Fruit fly (Drosophila melanogaster) whole organism, embryonic: ENCODE results near the gene RNF220.

ENCODE experiments used
- Abd-B ChIP-seq: fragments of 200-800 bp; sonication (Bioruptor generic); optimal IDR thresholded peaks from 2 replicates; lab custom pipeline; 2018; ENCODE audit warnings: missing biosample characterization, mild to moderate bottlenecking, missing genetic modification characterization, moderate library complexity
- Aef1 ChIP-seq: fragments of 200-800 bp; sonication (Bioruptor generic); IDR thresholded peaks from 3 replicates; pipeline ENCODE4 v1.3.6; 2022; ENCODE audit warnings: missing biosample characterization, missing genetic modification characterization
- B-H1 ChIP-seq: fragments of 200-800 bp; sonication (Bioruptor generic); IDR thresholded peaks from 3 replicates; pipeline ENCODE4 v1.3.6; 2022; ENCODE audit warnings: missing biosample characterization, missing genetic modification characterization
- C15 ChIP-seq: fragments of 200-800 bp; sonication (Bioruptor generic); IDR thresholded peaks from 3 replicates; pipeline ENCODE4 v1.3.6; 2022; ENCODE audit warnings: missing biosample characterization, missing genetic modification characterization
- CG11456 ChIP-seq: fragments of 200-800 bp; sonication (Bioruptor generic); IDR thresholded peaks from 3 replicates; pipeline ENCODE4 v1.3.6; 2022; ENCODE audit warnings: missing biosample characterization, missing genetic modification characterization
- CG11695 ChIP-seq: fragments of 200-800 bp; sonication (Bioruptor generic); IDR thresholded peaks from 3 replicates; pipeline ENCODE4 v1.3.6; 2022; ENCODE audit warnings: missing biosample characterization, missing genetic modification characterization
- CG1529 ChIP-seq: fragments of 200-800 bp; sonication (Bioruptor generic); optimal IDR thresholded peaks from 3 replicates; lab custom pipeline; 2018; ENCODE audit warnings: missing biosample characterization, missing genetic modification characterization
- CG15514 ChIP-seq: fragments of 200-800 bp; sonication (Bioruptor generic); optimal IDR thresholded peaks from 3 replicates; lab custom pipeline; 2017; ENCODE audit warnings: missing biosample characterization, missing genetic modification characterization, mild to moderate bottlenecking, moderate library complexity, missing genetic modification reagents
- CG15696 ChIP-seq: fragments of 200-800 bp; sonication (Bioruptor generic); optimal IDR thresholded peaks from 2 replicates; lab custom pipeline; 2019; ENCODE audit warnings: missing biosample characterization, mild to moderate bottlenecking, missing genetic modification characterization, moderate library complexity
- CG1647 ChIP-seq: fragments of 200-800 bp; sonication (Bioruptor generic); optimal IDR thresholded peaks from 3 replicates; lab custom pipeline; 2016; ENCODE audit warnings: missing biosample characterization, missing genetic modification characterization
- CG17328 ChIP-seq: fragments of 200-800 bp; sonication (Bioruptor generic); IDR thresholded peaks from 2 replicates; pipeline ENCODE4 v1.3.6; 2022; ENCODE audit warnings: missing biosample characterization, missing genetic modification characterization
- CG17912 ChIP-seq: fragments of 200-800 bp; sonication (Bioruptor generic); optimal IDR thresholded peaks from 2 replicates; lab custom pipeline; 2018; ENCODE audit warnings: missing biosample characterization, mild to moderate bottlenecking, missing genetic modification characterization
- CG1832 ChIP-seq: fragments of 200-800 bp; sonication (Bioruptor generic); optimal IDR thresholded peaks from 2 replicates; lab custom pipeline; 2017; ENCODE audit warnings: missing biosample characterization, mild to moderate bottlenecking, missing genetic modification characterization, inconsistent platforms
- CG2129 ChIP-seq: fragments of 200-800 bp; sonication (Bioruptor generic); IDR thresholded peaks from 2 replicates; pipeline ENCODE4 v1.3.6; 2022; ENCODE audit warnings: missing biosample characterization, missing genetic modification characterization; ENCODE audit not compliant: partially characterized antibody
- CG4328 ChIP-seq: fragments of 200-800 bp; sonication (Bioruptor generic); optimal IDR thresholded peaks from 3 replicates; lab custom pipeline; 2017; ENCODE audit warnings: missing biosample characterization, missing genetic modification reagents, missing genetic modification characterization
- CG4424 ChIP-seq: fragments of 200-800 bp; sonication (Bioruptor generic); optimal IDR thresholded peaks from 3 replicates; lab custom pipeline; 2016; ENCODE audit warnings: missing biosample characterization, missing genetic modification characterization
- CG5245 ChIP-seq: fragments of 200-800 bp; sonication (Bioruptor generic); optimal IDR thresholded peaks from 3 replicates; lab custom pipeline; 2016; ENCODE audit warnings: missing biosample characterization, missing genetic modification characterization
- CG8281 ChIP-seq: fragments of 200-800 bp; sonication (Bioruptor generic); optimal IDR thresholded peaks from 2 replicates; lab custom pipeline; 2018; ENCODE audit warnings: missing biosample characterization, mild to moderate bottlenecking, missing genetic modification characterization, moderate library complexity
- CG9727 ChIP-seq: fragments of 200-800 bp; sonication (Bioruptor generic); optimal IDR thresholded peaks from 3 replicates; lab custom pipeline; 2017; ENCODE audit warnings: missing biosample characterization, mild to moderate bottlenecking, missing genetic modification characterization
- CG9932 ChIP-seq: fragments of 200-800 bp; sonication (Bioruptor generic); IDR thresholded peaks from 2 replicates; pipeline ENCODE4 v1.3.6; 2022; ENCODE audit warnings: missing biosample characterization, missing genetic modification characterization
- Doc3 ChIP-seq: fragments of 200-800 bp; sonication (Bioruptor generic); IDR thresholded peaks from 3 replicates; pipeline ENCODE4 v1.3.6; 2022; ENCODE audit warnings: missing biosample characterization, missing genetic modification characterization; ENCODE audit not compliant: partially characterized antibody
- Drgx ChIP-seq: fragments of 200-800 bp; sonication (Bioruptor generic); IDR thresholded peaks from 2 replicates; pipeline ENCODE4 v1.3.6; 2022; ENCODE audit warnings: missing biosample characterization, missing genetic modification characterization
- E2f2 ChIP-seq: fragments of 200-800 bp; sonication (Bioruptor generic); IDR thresholded peaks from 2 replicates; pipeline ENCODE4 v1.3.6; 2022; ENCODE audit warnings: missing biosample characterization, missing genetic modification characterization
- GATAe ChIP-seq: fragments of 200-800 bp; sonication (Bioruptor generic); conservative IDR thresholded peaks from 2 replicates; pipeline ENCODE4 v1.3.6; 2022; ENCODE audit warnings: missing biosample characterization, missing genetic modification characterization
- Lim3 ChIP-seq: fragments of 200-800 bp; sonication (Bioruptor generic); IDR thresholded peaks from 2 replicates; pipeline ENCODE4 v1.3.6; 2022; ENCODE audit warnings: missing biosample characterization, missing genetic modification characterization
- MBD-R2 ChIP-seq: fragments of 200-800 bp; sonication (Bioruptor generic); IDR thresholded peaks from 2 replicates; pipeline ENCODE4 v1.3.6; 2022; ENCODE audit warnings: missing biosample characterization, missing genetic modification characterization
- NFAT ChIP-seq: fragments of 200-800 bp; sonication (Bioruptor generic); IDR thresholded peaks from 2 replicates; pipeline ENCODE4 v1.3.6; 2022; ENCODE audit warnings: missing biosample characterization, missing genetic modification characterization
- Optix ChIP-seq: fragments of 200-800 bp; sonication (Bioruptor generic); IDR thresholded peaks from 3 replicates; pipeline ENCODE4 v1.3.6; 2022; ENCODE audit warnings: missing biosample characterization, missing genetic modification characterization
- Pdp1 ChIP-seq, 2 experiments: fragments of 200-800 bp; sonication (Bioruptor generic); optimal IDR thresholded peaks; 3 replicates each; lab custom pipeline; 2016; ENCODE audit warnings: missing biosample characterization in 2 of 2, missing genetic modification characterization in 2 of 2, mild to moderate bottlenecking in 1 of 2, moderate library complexity in 1 of 2
- Scr ChIP-seq: fragments of 200-800 bp; sonication (Bioruptor generic); IDR thresholded peaks from 2 replicates; pipeline ENCODE4 v1.3.6; 2022; ENCODE audit warnings: missing biosample characterization, missing genetic modification characterization; ENCODE audit not compliant: partially characterized antibody
- Sry-δ ChIP-seq: fragments of 200-800 bp; sonication (Bioruptor generic); optimal IDR thresholded peaks from 2 replicates; lab custom pipeline; 2016; ENCODE audit warnings: missing biosample characterization, missing genetic modification characterization
- az2 ChIP-seq: fragments of 200-800 bp; sonication (Bioruptor generic); optimal IDR thresholded peaks from 3 replicates; lab custom pipeline; 2016; ENCODE audit warnings: missing biosample characterization, missing genetic modification characterization
- cas ChIP-seq: fragments of 200-800 bp; sonication (Bioruptor generic); IDR thresholded peaks from 2 replicates; pipeline ENCODE4 v1.3.6; 2022; ENCODE audit warnings: missing biosample characterization, missing genetic modification characterization
- crp ChIP-seq, 2 experiments: fragments of 200-800 bp; sonication (Bioruptor generic); optimal IDR thresholded peaks; 2 replicates in 1 of 2; 3 replicates in 1 of 2; lab custom pipeline; 2017; ENCODE audit warnings: missing biosample characterization in 2 of 2, missing genetic modification characterization in 2 of 2, mild to moderate bottlenecking in 1 of 2, moderate library complexity in 1 of 2
- dpn ChIP-seq, 2 experiments: fragments of 200-800 bp; sonication (Bioruptor generic); optimal IDR thresholded peaks; 3 replicates each; lab custom pipeline; 2016; ENCODE audit warnings: missing biosample characterization in 2 of 2, missing genetic modification characterization in 2 of 2
- esg ChIP-seq: fragments of 200-800 bp; sonication (Bioruptor generic); conservative IDR thresholded peaks from 2 replicates; pipeline ENCODE4 v1.3.6; 2022; ENCODE audit warnings: missing biosample characterization, missing genetic modification characterization
- gfzf ChIP-seq: fragments of 200-800 bp; sonication (Bioruptor generic); optimal IDR thresholded peaks from 2 replicates; lab custom pipeline; 2016; ENCODE audit warnings: missing biosample characterization, mild to moderate bottlenecking, missing genetic modification characterization, moderate library complexity
- ham ChIP-seq: fragments of 200-800 bp; sonication (Bioruptor generic); IDR thresholded peaks from 2 replicates; pipeline ENCODE4 v1.3.6; 2022; ENCODE audit warnings: missing biosample characterization, missing genetic modification characterization
- hb ChIP-seq: fragments of 200-800 bp; sonication (Bioruptor generic); IDR thresholded peaks from 3 replicates; pipeline ENCODE4 v1.3.6; 2022; ENCODE audit warnings: missing biosample characterization, missing genetic modification characterization; ENCODE audit not compliant: partially characterized antibody
- kay ChIP-seq: fragments of 200-800 bp; sonication (Bioruptor generic); optimal IDR thresholded peaks from 2 replicates; lab custom pipeline; 2016; ENCODE audit warnings: missing biosample characterization, missing genetic modification characterization
- nerfin-1 ChIP-seq: fragments of 200-800 bp; sonication (Bioruptor generic); optimal IDR thresholded peaks from 3 replicates; lab custom pipeline; 2019; ENCODE audit warnings: missing biosample characterization, mild to moderate bottlenecking, missing genetic modification characterization, moderate library complexity
- nmo ChIP-seq: fragments of 200-800 bp; sonication (Bioruptor generic); optimal IDR thresholded peaks from 2 replicates; lab custom pipeline; 2018; ENCODE audit warnings: missing biosample characterization, mild to moderate bottlenecking, missing genetic modification characterization, moderate library complexity
- org-1 ChIP-seq: fragments of 200-800 bp; sonication (Bioruptor generic); optimal IDR thresholded peaks from 2 replicates; lab custom pipeline; 2017; ENCODE audit warnings: missing biosample characterization, missing genetic modification characterization
- pita ChIP-seq: fragments of 200-800 bp; sonication (Bioruptor generic); optimal IDR thresholded peaks from 2 replicates; lab custom pipeline; 2017; ENCODE audit warnings: missing biosample characterization, mild to moderate bottlenecking, missing genetic modification characterization
- pzg ChIP-seq: fragments of 200-800 bp; sonication (Bioruptor generic); optimal IDR thresholded peaks from 3 replicates; lab custom pipeline; 2018; ENCODE audit warnings: missing biosample characterization, mild to moderate bottlenecking, missing genetic modification characterization, moderate library complexity
- sens ChIP-seq: fragments of 200-800 bp; sonication (Bioruptor generic); peaks from one replicate; lab custom pipeline; 2016; ENCODE audit warnings: missing biosample characterization, missing genetic modification characterization
- stwl ChIP-seq: fragments of 200-800 bp; sonication (Bioruptor generic); optimal IDR thresholded peaks from 3 replicates; lab custom pipeline; 2018; ENCODE audit warnings: missing biosample characterization, mild to moderate bottlenecking, missing genetic modification characterization, moderate library complexity
- unc-4 ChIP-seq: fragments of 200-800 bp; sonication (Bioruptor generic); IDR thresholded peaks from 2 replicates; pipeline ENCODE4 v1.3.6; 2022; ENCODE audit warnings: missing biosample characterization, missing genetic modification characterization; ENCODE audit not compliant: partially characterized antibody
- vnd ChIP-seq: fragments of 200-800 bp; sonication (Bioruptor generic); IDR thresholded peaks from 3 replicates; pipeline ENCODE4 v1.3.6; 2022; ENCODE audit warnings: missing biosample characterization, missing genetic modification characterization; ENCODE audit not compliant: partially characterized antibody
- zfh2 ChIP-seq: fragments of 200-800 bp; sonication (Bioruptor generic); optimal IDR thresholded peaks from 2 replicates; lab custom pipeline; 2016; ENCODE audit warnings: missing biosample characterization, missing genetic modification characterization

Gene RNF220

DNA sequence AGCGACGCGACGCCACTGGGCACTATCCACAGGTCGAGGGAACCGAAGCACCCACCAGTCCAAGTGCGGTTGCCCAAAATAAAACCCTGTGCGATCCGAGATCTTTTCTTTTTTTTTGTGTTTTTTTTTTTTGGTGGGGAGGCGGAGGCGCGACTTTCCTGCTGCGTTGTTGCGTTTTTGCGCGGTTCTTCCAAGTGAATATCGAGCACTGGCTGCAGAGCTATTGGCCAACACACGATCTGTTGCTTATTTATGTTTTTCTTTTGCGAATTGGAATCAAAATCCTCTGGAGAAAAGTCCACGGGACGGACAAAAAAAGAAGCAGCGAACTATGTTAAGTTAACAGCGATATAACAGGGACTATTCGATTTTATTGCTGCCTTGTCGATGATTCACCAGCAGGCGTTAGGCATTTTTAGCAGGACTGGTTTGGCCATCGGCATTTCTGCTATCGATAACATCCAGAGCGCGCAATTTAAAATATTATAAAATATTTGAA, 5.4 kb downstream of the RNF220 start, which contains the start of gene wge (continued):
- TF ChIP-seq Scr (peak; percentile 64), CG4424 (GFP tag; lab: Kevin White, UChicago) (no peak), CG1529 (GFP tag; lab: Kevin White, UChicago) (no peak), CG15696 (tag; lab: Kevin White, UChicago) (no peak), az2 (GFP tag; lab: Kevin White, UChicago) (no peak), dpn (GFP tag; optimal IDR thresholded peaks at IDR 0.05; lab: Kevin White, UChicago) (no peak), Lim3 (GFP tag; lab: Robert Waterston, UW) (no peak), CG17328 (no peak), NFAT (GFP tag; lab: Robert Waterston, UW) (no peak), Abd-B (GFP tag; lab: Kevin White, UChicago) (no peak), CG11695 (GFP tag; lab: Robert Waterston, UW) (no peak), CG17912 (no peak), C15 (GFP tag; lab: Robert Waterston, UW) (no peak), crp (GFP tag; optimal IDR thresholded peaks at IDR 0.05; lab: Kevin White, UChicago) (no peak), zfh2 (no peak), unc-4 (peak; percentile 69), Doc3 (peak; percentile 44; the same call in 2 of the 3 replicates), org-1 (GFP tag; lab: Kevin White, UChicago) (no peak), CG9727 (GFP tag; lab: Kevin White, UChicago) (no peak), kay (GFP tag; lab: Kevin White, UChicago) (peak; percentile 81), MBD-R2 (GFP tag; lab: Robert Waterston, UW) (0 out of 2 replicates have a peak, but pooled peaks have one; percentile 5), CG4328 (GFP tag; lab: Kevin White, UChicago) (no peak), CG15514 (GFP tag; lab: Kevin White, UChicago) (peak; percentile 38), CG1832 (GFP tag; lab: Kevin White, UChicago) (no peak), CG1647 (GFP tag; lab: Kevin White, UChicago) (no peak), gfzf (GFP tag; lab: Kevin White, UChicago) (peak; percentile 75), CG9932 (no peak), Aef1 (GFP tag; lab: Robert Waterston, UW) (no peak), ham (GFP tag; lab: Robert Waterston, UW) (no peak), stwl (tag; lab: Kevin White, UChicago) (peak; percentile 48), CG11456 (GFP tag; lab: Robert Waterston, UW) (no peak), CG5245 (GFP tag; lab: Kevin White, UChicago) (no peak), pzg (GFP tag; lab: Kevin White, UChicago) (peak; percentile 70), cas (GFP tag; lab: Robert Waterston, UW) (no peak), CG8281 (tag; lab: Kevin White, UChicago) (no peak), pita (no peak), Pdp1 (GFP tag; optimal IDR thresholded peaks at IDR 0.05; lab: Kevin White, UChicago) (peak in 1 of 2 experiments; percentile 43), E2f2 (GFP tag; lab: Robert Waterston, UW) (peak; percentile 96), Sry-δ (GFP tag; lab: Kevin White, UChicago) (peak; percentile 53), B-H1 (GFP tag; lab: Robert Waterston, UW) (no peak), nerfin-1 (tag; lab: Kevin White, UChicago) (peak; percentile 72), GATAe (GFP tag; lab: Robert Waterston, UW) (no peak), sens (GFP tag; lab: Kevin White, UChicago) (no peak), hb (GFP tag; lab: Robert Waterston, UW) (peak; percentile 67; the same call in 2 of the 3 replicates), Optix (GFP tag; lab: Robert Waterston, UW) (no peak), nmo (GFP tag; lab: Kevin White, UChicago) (peak; percentile 21), esg (GFP tag; lab: Robert Waterston, UW) (no peak), CG2129 (peak; percentile 36; the same call in 1 of the 2 replicates), vnd (GFP tag; lab: Robert Waterston, UW) (peak; percentile 38; the same call in 1 of the 3 replicates), Drgx (peak; percentile 40; the same call in 1 of the 2 replicates)
